Worm (Caenorhabditis elegans) whole organism, L3 larva: Measurements from ENCODE around the gene K12H4.5.

Source experiments
- R02D3.7 ChIP-seq: fragments of 150-350 bp; optimal IDR thresholded peaks from 2 replicates; lab custom pipeline; 2014; ENCODE audit warnings: missing biosample characterization, missing genetic modification characterization
- aly-2 ChIP-seq: fragments of 150-350 bp; optimal IDR thresholded peaks from 2 replicates; lab custom pipeline; 2014; ENCODE audit warnings: missing biosample characterization, missing genetic modification characterization
- ceh-16 ChIP-seq: sonication (generic microtip); optimal IDR thresholded peaks from 2 replicates; lab custom pipeline; 2017; ENCODE audit warnings: missing biosample characterization, missing genetic modification characterization
- ceh-28 ChIP-seq: fragments of 150-350 bp; optimal IDR thresholded peaks from 2 replicates; lab custom pipeline; 2014; ENCODE audit warnings: missing biosample characterization, missing genetic modification reagents, missing genetic modification characterization
- ceh-82 ChIP-seq: fragments of 150-350 bp; optimal IDR thresholded peaks from 2 replicates; lab custom pipeline; 2014; ENCODE audit warnings: missing biosample characterization, missing genetic modification characterization
- ceh-9 ChIP-seq: sonication (generic microtip); optimal IDR thresholded peaks from 2 replicates; lab custom pipeline; 2018; ENCODE audit warnings: missing biosample characterization, missing genetic modification characterization
- daf-12 ChIP-seq: fragments of 150-350 bp; optimal IDR thresholded peaks from 2 replicates; lab custom pipeline; 2014; ENCODE audit warnings: missing biosample characterization, missing genetic modification reagents, missing genetic modification characterization
- egl-27 ChIP-seq: sonication (generic microtip); optimal IDR thresholded peaks from 4 replicates; lab custom pipeline; 2017; ENCODE audit warnings: missing biosample characterization, missing genetic modification reagents, missing genetic modification characterization
- elt-1 ChIP-seq: fragments of 150-350 bp; optimal IDR thresholded peaks from 2 replicates; lab custom pipeline; 2014; ENCODE audit warnings: missing biosample characterization, missing genetic modification characterization
- elt-2 ChIP-seq: sonication (generic microtip); optimal IDR thresholded peaks from 2 replicates; lab custom pipeline; 2016; ENCODE audit warnings: missing genetic modification reagents, mild to moderate bottlenecking, missing genetic modification characterization, missing compliant biosample characterization
- elt-3 ChIP-seq, 3 experiments: fragments of 150-350 bp in 1 of 3; sonication (generic microtip) in 2 of 3; optimal IDR thresholded peaks; 2 replicates in 2 of 3; 4 replicates in 1 of 3; lab custom pipeline; 2014 to 2017; ENCODE audit warnings: missing biosample characterization in 3 of 3, missing genetic modification characterization in 3 of 3
- fkh-2 ChIP-seq: fragments of 150-350 bp; optimal IDR thresholded peaks from 2 replicates; lab custom pipeline; 2014; ENCODE audit warnings: missing biosample characterization, missing genetic modification reagents, missing genetic modification characterization
- fos-1 ChIP-seq: fragments of 150-350 bp; optimal IDR thresholded peaks from 2 replicates; lab custom pipeline; 2014; ENCODE audit warnings: missing biosample characterization, missing genetic modification characterization
- hmg-11 ChIP-seq: sonication (generic microtip); optimal IDR thresholded peaks from 2 replicates; lab custom pipeline; 2016; ENCODE audit warnings: missing genetic modification characterization, missing compliant biosample characterization
- jun-1 ChIP-seq: fragments of 150-350 bp; optimal IDR thresholded peaks from 2 replicates; lab custom pipeline; 2014; ENCODE audit warnings: missing biosample characterization, missing genetic modification reagents, missing genetic modification characterization
- lin-15B ChIP-seq: fragments of 150-350 bp; optimal IDR thresholded peaks from 2 replicates; lab custom pipeline; 2014; ENCODE audit warnings: missing biosample characterization, missing genetic modification characterization
- lin-39 ChIP-seq: fragments of 150-350 bp; optimal IDR thresholded peaks from 2 replicates; lab custom pipeline; 2018; ENCODE audit warnings: missing biosample characterization, missing genetic modification reagents, missing genetic modification characterization
- lsy-12 ChIP-seq: sonication (generic microtip); optimal IDR thresholded peaks from 2 replicates; lab custom pipeline; 2016; ENCODE audit warnings: mild to moderate bottlenecking, missing genetic modification characterization, missing compliant biosample characterization
- mdl-1 ChIP-seq: fragments of 150-350 bp; optimal IDR thresholded peaks from 2 replicates; lab custom pipeline; 2014; ENCODE audit warnings: missing biosample characterization, missing genetic modification characterization
- mml-1 ChIP-seq: fragments of 150-350 bp; sonication (generic microtip); optimal IDR thresholded peaks from 3 replicates; lab custom pipeline; 2014; ENCODE audit warnings: missing biosample characterization, missing genetic modification characterization
- nfya-1 ChIP-seq: sonication (generic microtip); optimal IDR thresholded peaks from 2 replicates; lab custom pipeline; 2017; ENCODE audit warnings: missing genetic modification characterization, mild to moderate bottlenecking, missing compliant biosample characterization, antibody characterized with exemption, moderate library complexity; ENCODE audit not compliant: insufficient read depth
- nhr-11 ChIP-seq: fragments of 150-350 bp; optimal IDR thresholded peaks from 2 replicates; lab custom pipeline; 2014; ENCODE audit warnings: missing biosample characterization, missing genetic modification characterization
- nhr-23 ChIP-seq: fragments of 150-350 bp; optimal IDR thresholded peaks from 2 replicates; lab custom pipeline; 2014; ENCODE audit warnings: missing biosample characterization, missing genetic modification reagents, missing genetic modification characterization
- nhr-237 ChIP-seq: fragments of 150-350 bp; optimal IDR thresholded peaks from 2 replicates; lab custom pipeline; 2014; ENCODE audit warnings: missing biosample characterization, missing genetic modification characterization
- nhr-25 ChIP-seq: sonication (generic microtip); optimal IDR thresholded peaks from 2 replicates; lab custom pipeline; 2017; ENCODE audit warnings: missing biosample characterization, missing genetic modification characterization
- nhr-43 ChIP-seq: sonication (generic microtip); optimal IDR thresholded peaks from 2 replicates; lab custom pipeline; 2016; ENCODE audit warnings: mild to moderate bottlenecking, missing genetic modification characterization, missing compliant biosample characterization; ENCODE audit not compliant: poor library complexity, severe bottlenecking
- nhr-67 ChIP-seq: fragments of 150-350 bp; optimal IDR thresholded peaks from 2 replicates; lab custom pipeline; 2014; ENCODE audit warnings: missing biosample characterization, missing genetic modification characterization
- pha-4 ChIP-seq: fragments of 150-350 bp; optimal IDR thresholded peaks from 2 replicates; lab custom pipeline; 2014; ENCODE audit warnings: missing biosample characterization, missing genetic modification reagents, missing genetic modification characterization
- pqm-1 ChIP-seq: fragments of 150-350 bp; optimal IDR thresholded peaks from 2 replicates; lab custom pipeline; 2017; ENCODE audit warnings: missing biosample characterization, missing genetic modification characterization, inconsistent platforms
- sea-2 ChIP-seq: fragments of 150-350 bp; sonication (generic microtip); optimal IDR thresholded peaks from 4 replicates; lab custom pipeline; 2014; ENCODE audit warnings: missing biosample characterization, missing genetic modification reagents, missing genetic modification characterization
- skn-1 ChIP-seq: fragments of 150-350 bp; optimal IDR thresholded peaks from 2 replicates; lab custom pipeline; 2014; ENCODE audit warnings: missing biosample characterization, missing genetic modification characterization
- snpc-4 ChIP-seq: fragments of 150-350 bp; optimal IDR thresholded peaks from 2 replicates; lab custom pipeline; 2014; ENCODE audit warnings: missing biosample characterization, missing genetic modification characterization
- tbx-2 ChIP-seq: sonication (generic microtip); optimal IDR thresholded peaks from 2 replicates; lab custom pipeline; 2016; ENCODE audit warnings: mild to moderate bottlenecking, missing genetic modification characterization, missing compliant biosample characterization
- unc-39 ChIP-seq: sonication (generic microtip); optimal IDR thresholded peaks from 4 replicates; lab custom pipeline; 2017; ENCODE audit warnings: missing biosample characterization, missing genetic modification characterization
- unc-62 ChIP-seq: fragments of 150-350 bp; sonication (generic microtip); optimal IDR thresholded peaks from 4 replicates; lab custom pipeline; 2014; ENCODE audit warnings: missing biosample characterization, missing genetic modification reagents, missing genetic modification characterization
- ztf-11 ChIP-seq: fragments of 150-350 bp; optimal IDR thresholded peaks from 2 replicates; lab custom pipeline; 2014; ENCODE audit warnings: missing biosample characterization, missing genetic modification characterization

Gene K12H4.5

ce11 chrIII:8020823-8021332 lies 23.4 kb upstream of the K12H4.5 start, which contains the start of gene lin-36:
lin-36 (minus strand) TSS chrIII:8020873.
- TF ChIP-seq lin-15B (tag; lab: Kevin White, UChicago) (peak; percentile 85), pha-4 (tag; lab: Kevin White, UChicago) (peak; percentile 84), mdl-1 (no peak), tbx-2 (peak; percentile 52), skn-1 (tag; lab: Kevin White, UChicago) (peak; percentile 34), nhr-43 (tag; lab: Kevin White, UChicago) (peak; percentile 58), nhr-67 (tag; lab: Kevin White, UChicago) (no peak), lsy-12 (tag; lab: Kevin White, UChicago) (peak; percentile 64), nhr-23 (tag; lab: Kevin White, UChicago) (peak; percentile 89), hmg-11 (tag; lab: Kevin White, UChicago) (peak; percentile 86), pqm-1 (tag; lab: Kevin White, UChicago) (peak; percentile 7), jun-1 (tag; lab: Kevin White, UChicago) (peak; percentile 45), sea-2 (GFP tag; lab: Kevin White, UChicago) (peak; percentile 74), elt-2 (tag; lab: Kevin White, UChicago) (peak; percentile 46), snpc-4 (tag; lab: Kevin White, UChicago) (peak; percentile 64), nhr-25 (tag; lab: Kevin White, UChicago) (peak; percentile 90), egl-27 (tag; lab: Kevin White, UChicago) (no peak), nhr-11 (tag; lab: Kevin White, UChicago) (no peak), nfya-1 (peak; percentile 86), lin-39 (tag; lab: Kevin White, UChicago) (peak; percentile 82), mml-1 (tag; lab: Kevin White, UChicago) (no peak), ceh-28 (tag; lab: Kevin White, UChicago) (peak; percentile 92), R02D3.7 (tag; lab: Kevin White, UChicago) (peak; percentile 63)

DNA sequence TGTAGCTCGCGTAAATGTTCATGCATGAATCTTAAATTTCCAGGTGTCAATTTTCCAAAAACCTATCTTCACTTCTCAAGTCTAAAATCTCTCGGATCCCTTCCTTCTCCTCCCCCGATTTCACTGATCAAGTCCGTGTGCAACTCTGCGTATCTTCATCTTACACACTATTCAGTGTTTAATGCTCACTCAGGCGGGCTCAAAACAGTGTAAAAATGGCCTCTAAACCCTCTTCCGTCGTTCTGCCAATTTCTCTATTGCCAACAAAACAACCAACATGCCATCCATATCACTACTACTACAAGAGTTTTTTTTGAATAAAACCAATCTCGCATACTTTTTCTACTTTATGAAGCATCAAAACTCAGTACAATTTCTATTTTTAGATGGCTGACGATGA lies 22.2 kb upstream of the K12H4.5 start, which contains the start of gene F44B9.2:
Gene F44B9.2 (plus strand): TSS at position 387 of the 400 bp plus-strand sequence.
- TF ChIP-seq hmg-11 (tag; lab: Kevin White, UChicago) (no peak), mml-1 (tag; lab: Kevin White, UChicago) (no peak), tbx-2 (no peak), pha-4 (tag; lab: Kevin White, UChicago) (no peak), skn-1 (tag; lab: Kevin White, UChicago) (no peak), nhr-23 (tag; lab: Kevin White, UChicago) (no peak), ceh-82 (tag; lab: Kevin White, UChicago) (no peak), ceh-28 (tag; lab: Kevin White, UChicago) (no peak), egl-27 (tag; lab: Kevin White, UChicago) (no peak), ceh-16 (tag; lab: Kevin White, UChicago) (no peak), lin-15B (tag; lab: Kevin White, UChicago) (no peak), ztf-11 (no peak), ceh-9 (tag; lab: Kevin White, UChicago) (no peak), unc-62 (GFP tag; lab: Kevin White, UChicago) (no peak), elt-3 (tag; optimal IDR thresholded peaks at IDR 0.05; lab: Kevin White, UChicago) (no peak), lsy-12 (tag; lab: Kevin White, UChicago) (no peak)
- TF ChIP-seq, all 47 proteins: peak for 0

DNA sequence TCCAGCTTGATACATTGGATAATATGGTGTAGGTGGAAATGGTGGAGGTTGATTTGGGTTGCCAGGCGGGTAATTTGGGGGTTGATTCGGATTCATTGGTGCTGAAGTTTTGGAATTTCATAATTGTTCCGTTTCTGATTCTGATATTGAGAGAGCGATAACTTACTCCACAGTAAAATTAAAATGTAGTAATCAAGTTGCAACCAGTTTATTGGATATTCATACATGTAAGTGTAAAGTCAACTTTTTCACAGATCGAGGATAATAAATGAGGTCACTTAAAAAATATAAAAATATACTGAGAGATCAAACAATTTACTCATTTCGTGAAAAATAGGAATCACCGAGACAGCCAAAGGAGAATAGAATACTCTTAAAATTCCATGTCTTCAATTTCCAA lies 16.3 kb upstream of the K12H4.5 start, which contains the start of gene mdt-30:
Gene mdt-30 (minus strand): TSS at position 101 of the 400 bp plus-strand sequence.
- TF ChIP-seq fos-1 (tag; lab: Kevin White, UChicago): no peak
- no peak for TF ChIP-seq nhr-43 (tag; lab: Kevin White, UChicago)
- no peak for TF ChIP-seq elt-1 (tag; lab: Kevin White, UChicago)
- TF ChIP-seq unc-39 (tag; lab: Kevin White, UChicago): no peak
- no peak for TF ChIP-seq lin-15B (tag; lab: Kevin White, UChicago)
- no peak for TF ChIP-seq aly-2
- no peak for TF ChIP-seq mdl-1
- no peak for TF ChIP-seq ceh-82 (tag; lab: Kevin White, UChicago)
- no peak for TF ChIP-seq lsy-12 (tag; lab: Kevin White, UChicago)
- no peak for TF ChIP-seq ceh-9 (tag; lab: Kevin White, UChicago)
- TF ChIP-seq daf-12 (tag; lab: Kevin White, UChicago): no peak
- TF ChIP-seq nhr-237 (tag; lab: Kevin White, UChicago): no peak
- no peak for TF ChIP-seq jun-1 (tag; lab: Kevin White, UChicago)
- no peak for TF ChIP-seq fkh-2 (tag; lab: Kevin White, UChicago)
- no peak for TF ChIP-seq pha-4 (tag; lab: Kevin White, UChicago)
- TF ChIP-seq ceh-16 (tag; lab: Kevin White, UChicago): no peak
- TF ChIP-seq tbx-2: no peak
